Worm (Caenorhabditis elegans): ENCODE data around the gene srw-91.

The srw-91 gene

ce11 chrV:1648000-1648399 lies 32.7 kb downstream of the srw-91 start, which contains the start of gene irld-45:
TSS of gene irld-45 (plus strand) at chrV:1648300.
- TF ChIP-seq ceh-58 (GFP tag; IDR thresholded peaks at IDR 0.05), result no peak
- no peak for TF ChIP-seq tbp1 (GFP tag; optimal IDR thresholded peaks at IDR 0.05)
- TF ChIP-seq nfyb-1 (GFP tag; IDR thresholded peaks at IDR 0.05), result no peak
- TF ChIP-seq mxl-1 (tag; optimal IDR thresholded peaks at IDR 0.05), result no peak
- TF ChIP-seq attf-6 (GFP tag; IDR thresholded peaks at IDR 0.05), result no peak
- TF ChIP-seq sptf-2 (GFP tag; optimal IDR thresholded peaks at IDR 0.05), result no peak
- TF ChIP-seq K11D2.4 (GFP tag; IDR thresholded peaks at IDR 0.05), result no peak
- TF ChIP-seq F33H1.4 (GFP tag; IDR thresholded peaks at IDR 0.05), result no peak
- no peak for TF ChIP-seq Y56A3A.18 (GFP tag; IDR thresholded peaks at IDR 0.05)
- no peak for TF ChIP-seq attf-3 (GFP tag; conservative IDR thresholded peaks at IDR 0.05)
- TF ChIP-seq die-1 (tag; optimal IDR thresholded peaks at IDR 0.05), result no peak
- TF ChIP-seq ztf-3 (GFP tag; optimal IDR thresholded peaks at IDR 0.05), result no peak
- no peak for TF ChIP-seq F55B11.4 (tag; optimal IDR thresholded peaks at IDR 0.05; ENCODE audit: borderline replicate concordance, insufficient read depth)
- no peak for TF ChIP-seq atf-7 (tag; optimal IDR thresholded peaks at IDR 0.05)
- no peak for TF ChIP-seq ztf-18 (tag; optimal IDR thresholded peaks at IDR 0.05)
- no peak for TF ChIP-seq bed-2 (GFP tag; IDR thresholded peaks at IDR 0.05)
- TF ChIP-seq mel-28 (tag; optimal IDR thresholded peaks at IDR 0.05; ENCODE audit: borderline replicate concordance), result no peak
- no peak for TF ChIP-seq F37B4.10 (GFP tag; IDR thresholded peaks at IDR 0.05)

ce11 chrV:1643886-1644285 lies 36.8 kb downstream of the srw-91 start, which contains the start of gene alh-2:
TSS of gene alh-2 (plus strand) at chrV:1644169.
- TF ChIP-seq snpc-1.3 (tag; optimal IDR thresholded peaks at IDR 0.05; ENCODE audit: insufficient read depth) (no peak), dpl-1 (GFP tag; optimal IDR thresholded peaks at IDR 0.05) (no peak), ccch-3 (GFP tag; optimal IDR thresholded peaks at IDR 0.05) (no peak), egl-44 (GFP tag; IDR thresholded peaks at IDR 0.05) (no peak), xnd-1 (tag; optimal IDR thresholded peaks at IDR 0.05) (no peak), madf-6 (GFP tag; IDR thresholded peaks at IDR 0.05) (no peak), ztf-28 (GFP tag; IDR thresholded peaks at IDR 0.05) (no peak), sdz-38 (tag; optimal IDR thresholded peaks at IDR 0.05) (no peak), fkh-3 (tag; optimal IDR thresholded peaks at IDR 0.05) (no peak), F33H1.4 (GFP tag; IDR thresholded peaks at IDR 0.05) (no peak), attf-5 (GFP tag; optimal IDR thresholded peaks at IDR 0.05) (no peak), athp-1 (tag; optimal IDR thresholded peaks at IDR 0.05) (no peak), F52B5.7 (tag; optimal IDR thresholded peaks at IDR 0.05) (no peak), cebp-2 (GFP tag; IDR thresholded peaks at IDR 0.05) (no peak), B0261.1 (tag; optimal IDR thresholded peaks at IDR 0.05) (no peak), zfh-2 (GFP tag; conservative IDR thresholded peaks at IDR 0.05) (no peak)

DNA sequence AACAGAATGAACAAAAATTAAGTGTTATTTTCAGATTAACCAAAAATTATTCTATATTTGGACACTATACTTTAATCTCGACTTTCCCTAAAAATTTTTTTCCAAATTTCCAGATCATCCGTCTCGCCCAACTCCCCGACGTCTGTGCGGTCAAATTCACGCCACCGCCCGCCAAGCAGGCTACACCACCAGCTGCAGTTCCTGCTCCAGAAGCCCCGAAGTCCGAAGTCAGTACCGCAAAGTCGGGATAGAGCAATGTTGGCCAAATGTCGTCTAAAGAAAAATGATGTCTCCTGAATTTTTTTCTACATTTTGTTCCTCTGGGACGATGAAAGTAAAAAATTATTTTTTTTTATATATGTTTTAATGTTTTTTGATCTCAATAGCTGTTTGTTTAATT lies 37.9 kb downstream of the srw-91 start:
- no peak for TF ChIP-seq cebp-2 (GFP tag; IDR thresholded peaks at IDR 0.05)
- 0 out of 2 replicates have a peak, but pooled peaks have one; percentile 55 for TF ChIP-seq nfya-2 (GFP tag; IDR thresholded peaks at IDR 0.05)
- no peak for TF ChIP-seq gei-17 (GFP tag; optimal IDR thresholded peaks at IDR 0.05)
- no peak for TF ChIP-seq hmg-20 (GFP tag; IDR thresholded peaks at IDR 0.05)
- TF ChIP-seq tbx-9 (tag; optimal IDR thresholded peaks at IDR 0.05; ENCODE audit: borderline replicate concordance), result no peak

DNA sequence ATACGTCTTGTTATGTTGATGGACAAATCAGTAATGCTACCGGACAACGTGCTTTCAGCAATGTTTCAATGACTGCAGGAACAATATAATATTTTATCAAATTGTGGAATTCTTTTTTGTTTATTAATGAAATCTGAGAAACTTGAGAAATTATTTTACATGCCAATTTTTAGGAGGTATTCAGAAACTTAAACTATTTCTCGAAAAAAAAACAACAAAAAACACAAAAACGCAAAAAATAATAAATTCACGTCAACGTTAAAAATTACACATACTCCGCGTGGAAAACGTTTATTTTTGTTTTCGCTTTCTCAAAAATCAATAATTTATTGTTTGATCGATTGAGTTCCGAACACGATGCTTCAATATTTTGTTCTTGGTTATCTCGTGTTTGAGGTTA lies 38.5 kb downstream of the srw-91 start, which contains the start of gene Y46H3D.1:
Gene Y46H3D.1 (plus strand): TSS at position 301 of the 400 bp plus-strand sequence.
- TF ChIP-seq ccch-3 (GFP tag; optimal IDR thresholded peaks at IDR 0.05) (no peak), unc-130 (GFP tag; optimal IDR thresholded peaks at IDR 0.05) (no peak), F57A8.1 (GFP tag; optimal IDR thresholded peaks at IDR 0.05) (no peak), B0261.1 (tag; optimal IDR thresholded peaks at IDR 0.05) (no peak), efl-1 (GFP tag; optimal IDR thresholded peaks at IDR 0.05) (no peak), F57C9.4 (tag; optimal IDR thresholded peaks at IDR 0.05) (no peak), nfya-2 (GFP tag; IDR thresholded peaks at IDR 0.05) (no peak), die-1 (tag; optimal IDR thresholded peaks at IDR 0.05) (no peak)

Measured in whole organism, young adult.